Worm (Caenorhabditis elegans): ENCODE data around the gene cdc-48.2.
A peak's percentile ranks its signal among the peaks of the same experiment; 100 is the strongest.

The cdc-48.2 gene

DNA sequence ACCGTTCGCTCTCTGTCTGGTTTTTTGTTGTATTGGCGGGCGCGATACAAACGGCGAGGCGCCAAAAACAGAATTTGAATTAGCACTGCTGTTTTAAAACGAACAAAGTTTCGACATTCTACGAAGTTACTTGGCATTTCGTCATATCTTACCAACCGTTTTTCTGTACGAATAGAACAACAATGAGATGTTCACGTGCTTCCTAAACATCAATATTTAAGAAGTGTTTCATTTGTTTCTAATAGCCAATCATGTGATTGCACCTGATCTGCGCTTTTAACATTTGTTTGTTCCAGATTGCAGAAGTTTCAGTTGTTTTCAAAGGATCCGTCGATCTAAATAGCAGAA lies 9.3 kb upstream of the cdc-48.2 start:
- no peak for TF ChIP-seq bed-3 (GFP tag; optimal IDR thresholded peaks at IDR 0.05)
- TF ChIP-seq sem-2 (GFP tag; optimal IDR thresholded peaks at IDR 0.05): no peak
- no peak for TF ChIP-seq unc-39 (tag; optimal IDR thresholded peaks at IDR 0.05)

- TF ChIP-seq hlh-1 (tag; optimal IDR thresholded peaks at IDR 0.05): peak; percentile 16
- TF ChIP-seq lin-32 (GFP tag; optimal IDR thresholded peaks at IDR 0.05): no peak
These were observed 8.7 kb upstream of the cdc-48.2 start, which contains the start of gene ulp-4 for ce11 chrII:8129495-8130010. ulp-4 (plus strand) TSS chrII:8129960.

DNA sequence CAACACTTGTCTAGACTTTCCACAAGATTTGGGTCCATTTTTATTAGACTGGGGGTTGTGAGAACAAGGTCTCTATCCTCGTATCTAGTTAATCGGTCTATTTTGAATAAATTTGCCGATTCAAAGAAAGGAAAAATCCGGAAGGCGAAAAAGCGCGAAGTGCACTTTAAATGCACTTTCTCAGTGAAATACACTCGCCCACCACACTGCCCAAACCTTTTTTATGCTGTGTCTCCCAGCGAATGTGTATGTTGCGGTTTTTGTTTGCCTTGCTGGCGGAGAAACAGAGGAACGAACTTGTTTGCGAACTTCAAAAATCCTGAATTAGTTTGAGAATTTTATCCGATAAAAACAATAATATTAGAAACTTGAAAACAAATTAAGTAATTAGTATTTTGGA lies 7.5 kb upstream of the cdc-48.2 start:
- TF ChIP-seq bed-3 (GFP tag; optimal IDR thresholded peaks at IDR 0.05) (no peak), ces-1 (GFP tag; optimal IDR thresholded peaks at IDR 0.05) (no peak), ceh-83 (GFP tag; optimal IDR thresholded peaks at IDR 0.05) (no peak)

DNA sequence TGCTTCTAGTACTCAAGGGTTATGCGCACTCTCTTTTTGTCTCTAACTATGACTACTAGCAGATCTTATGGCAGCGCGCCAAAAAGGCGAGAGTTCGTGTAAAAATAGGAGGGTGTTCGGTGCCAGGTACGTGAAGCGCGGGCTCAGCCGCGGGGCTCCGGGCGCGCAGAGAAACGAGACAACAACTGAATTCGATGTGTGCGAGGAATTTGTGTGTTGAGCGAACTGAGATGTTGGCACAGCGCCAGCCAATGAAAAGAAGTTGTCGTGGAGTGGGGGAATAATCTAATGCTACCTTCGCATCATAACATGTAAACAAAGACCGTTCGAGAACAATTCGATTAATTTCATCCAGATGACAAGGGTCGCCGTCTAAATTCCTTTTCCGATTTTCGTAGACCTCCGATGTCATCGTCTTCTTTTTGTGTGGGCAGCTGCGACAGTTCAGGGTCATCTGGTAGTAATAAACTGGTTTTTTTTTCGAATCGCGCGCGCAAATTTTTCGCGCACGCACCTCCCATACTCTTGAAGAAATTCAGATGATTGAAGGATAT lies 6.8 kb upstream of the cdc-48.2 start:
- TF ChIP-seq unc-39 (tag; optimal IDR thresholded peaks at IDR 0.05) (no peak), blmp-1 (tag; optimal IDR thresholded peaks at IDR 0.05) (no peak), zip-8 (tag; optimal IDR thresholded peaks at IDR 0.05) (no peak), unc-62 (GFP tag; optimal IDR thresholded peaks at IDR 0.05) (no peak), nhr-237 (tag; optimal IDR thresholded peaks at IDR 0.05) (no peak), lin-32 (GFP tag; optimal IDR thresholded peaks at IDR 0.05) (no peak), flh-1 (GFP tag; optimal IDR thresholded peaks at IDR 0.05) (no peak), nhr-12 (tag; optimal IDR thresholded peaks at IDR 0.05) (no peak), tbx-8 (GFP tag; optimal IDR thresholded peaks at IDR 0.05) (no peak), hlh-1 (tag; optimal IDR thresholded peaks at IDR 0.05) (no peak), drap-1 (GFP tag; optimal IDR thresholded peaks at IDR 0.05) (no peak), ztf-11 (tag; optimal IDR thresholded peaks at IDR 0.05) (no peak), snpc-4 (tag; optimal IDR thresholded peaks at IDR 0.05) (no peak)

- TF ChIP-seq zip-8 (tag; optimal IDR thresholded peaks at IDR 0.05) (no peak), flh-1 (GFP tag; optimal IDR thresholded peaks at IDR 0.05) (no peak), bed-3 (GFP tag; optimal IDR thresholded peaks at IDR 0.05) (no peak), nhr-237 (tag; optimal IDR thresholded peaks at IDR 0.05) (no peak), cnd-1 (tag; optimal IDR thresholded peaks at IDR 0.05) (no peak)
These were observed 2.3 kb upstream of the cdc-48.2 start for ce11 chrII:8135953-8136352.

ce11 chrII:8136818-8137217 lies 1.5 kb upstream of the cdc-48.2 start, which contains the start of gene ctns-1:
ctns-1 (minus strand) TSS chrII:8136918.
- TF ChIP-seq flh-1 (GFP tag; optimal IDR thresholded peaks at IDR 0.05) (no peak), ham-2 (GFP tag; optimal IDR thresholded peaks at IDR 0.05) (no peak), nhr-76 (tag; optimal IDR thresholded peaks at IDR 0.05) (no peak), lin-13 (tag; optimal IDR thresholded peaks at IDR 0.05) (no peak), snpc-4 (tag; optimal IDR thresholded peaks at IDR 0.05) (no peak), cnd-1 (tag; optimal IDR thresholded peaks at IDR 0.05) (no peak), mep-1 (tag; optimal IDR thresholded peaks at IDR 0.05) (no peak), sem-2 (GFP tag; optimal IDR thresholded peaks at IDR 0.05) (no peak), zip-8 (tag; optimal IDR thresholded peaks at IDR 0.05) (no peak), ceh-43 (GFP tag; optimal IDR thresholded peaks at IDR 0.05) (no peak), lsy-2 (tag; optimal IDR thresholded peaks at IDR 0.05) (no peak), ceh-39 (tag; optimal IDR thresholded peaks at IDR 0.05) (no peak), unc-120 (tag; optimal IDR thresholded peaks at IDR 0.05; ENCODE audit: poor library complexity, severe bottlenecking) (no peak), pha-4 (tag; optimal IDR thresholded peaks at IDR 0.05) (no peak), unc-39 (tag; optimal IDR thresholded peaks at IDR 0.05) (no peak), unc-62 (GFP tag; optimal IDR thresholded peaks at IDR 0.05) (no peak), tbx-8 (GFP tag; optimal IDR thresholded peaks at IDR 0.05) (no peak), lin-32 (GFP tag; optimal IDR thresholded peaks at IDR 0.05) (no peak), ztf-11 (tag; optimal IDR thresholded peaks at IDR 0.05) (no peak), hlh-1 (tag; optimal IDR thresholded peaks at IDR 0.05) (no peak)

DNA sequence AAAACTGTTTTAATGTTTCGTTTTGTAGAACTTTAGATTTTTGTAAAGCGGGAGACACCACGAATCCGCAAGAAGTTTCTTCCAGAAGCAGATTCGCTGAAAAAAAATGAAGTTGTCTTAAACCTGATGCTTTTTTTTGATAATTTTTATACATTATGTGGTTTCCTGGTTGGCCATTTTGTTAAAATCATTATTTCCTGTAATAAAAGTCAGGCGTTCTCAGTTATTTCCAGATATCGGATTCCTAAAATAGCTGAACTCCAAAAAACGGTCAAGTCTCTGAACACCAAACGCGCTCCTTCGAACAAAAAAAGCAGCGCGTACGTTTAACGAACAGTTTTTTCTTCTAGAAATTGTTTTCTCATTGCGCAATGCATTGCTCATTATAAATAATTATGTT lies 917 bp upstream of the cdc-48.2 start:
- TF ChIP-seq lsy-2 (tag; optimal IDR thresholded peaks at IDR 0.05) (peak; percentile 10), ces-1 (GFP tag; optimal IDR thresholded peaks at IDR 0.05) (peak; percentile 46), pha-4 (tag; optimal IDR thresholded peaks at IDR 0.05) (no peak), ceh-39 (tag; optimal IDR thresholded peaks at IDR 0.05) (no peak), sptf-1 (tag; optimal IDR thresholded peaks at IDR 0.05) (peak; percentile 64), nhr-237 (tag; optimal IDR thresholded peaks at IDR 0.05) (peak; percentile 67), zip-8 (tag; optimal IDR thresholded peaks at IDR 0.05) (peak; percentile 47), nhr-28 (tag; optimal IDR thresholded peaks at IDR 0.05) (no peak)
